Worm (Caenorhabditis elegans) whole organism, L4 larva: ENCODE results near the gene mak-1.

Source experiments
- ZK337.2 ChIP-seq: fragments of 200-800 bp; sonication (Bioruptor generic); IDR thresholded peaks from 2 replicates; pipeline ENCODE4 v1.3.6; 2022; ENCODE audit warnings: missing genetic modification reagents, missing genetic modification characterization, missing compliant biosample characterization
- aly-2 ChIP-seq: sonication (generic microtip); optimal IDR thresholded peaks from 2 replicates; lab custom pipeline; 2018; ENCODE audit warnings: missing biosample characterization, missing genetic modification characterization
- arid-1 ChIP-seq: fragments of 200-800 bp; sonication (Bioruptor generic); conservative IDR thresholded peaks from 2 replicates; pipeline ENCODE4 v1.3.6; 2022; ENCODE audit warnings: missing genetic modification reagents, missing genetic modification characterization, missing compliant biosample characterization
- ceh-32 ChIP-seq: sonication (generic microtip); optimal IDR thresholded peaks from 2 replicates; lab custom pipeline; 2016; ENCODE audit warnings: mild to moderate bottlenecking, missing genetic modification characterization, missing compliant biosample characterization; ENCODE audit not compliant: poor library complexity
- ceh-44 ChIP-seq: fragments of 200-800 bp; sonication (Bioruptor generic); IDR thresholded peaks from 2 replicates; pipeline ENCODE4 v1.3.6; 2022; ENCODE audit warnings: missing genetic modification reagents, missing genetic modification characterization, missing compliant biosample characterization
- daf-16 ChIP-seq, 3 experiments: sonication (generic microtip); optimal IDR thresholded peaks; 2 replicates each; lab custom pipeline; 2016 to 2017; ENCODE audit warnings: missing genetic modification characterization in 3 of 3, missing genetic modification reagents in 3 of 3, mild to moderate bottlenecking in 2 of 3, missing compliant biosample characterization in 2 of 3, missing biosample characterization in 1 of 3, moderate library complexity in 1 of 3
- dmd-6 ChIP-seq: fragments of 200-800 bp; sonication (Bioruptor generic); IDR thresholded peaks from 2 replicates; pipeline ENCODE4 v1.3.6; 2022; ENCODE audit warnings: missing genetic modification reagents, missing genetic modification characterization, missing compliant biosample characterization
- dmd-8 ChIP-seq: fragments of 200-800 bp; sonication (Bioruptor generic); IDR thresholded peaks from 2 replicates; pipeline ENCODE4 v1.3.6; 2022; ENCODE audit warnings: missing genetic modification characterization, missing compliant biosample characterization
- dve-1 ChIP-seq: sonication (generic microtip); optimal IDR thresholded peaks from 2 replicates; lab custom pipeline; 2017; ENCODE audit warnings: antibody characterized with exemption, mild to moderate bottlenecking, missing genetic modification characterization, missing compliant biosample characterization; ENCODE audit not compliant: insufficient read depth
- gei-8 ChIP-seq: fragments of 200-800 bp; sonication (Bioruptor generic); optimal IDR thresholded peaks from 2 replicates; lab custom pipeline; 2018; ENCODE audit warnings: mild to moderate bottlenecking, missing genetic modification characterization, missing compliant biosample characterization
- hif-1 ChIP-seq, 2 experiments: sonication (generic microtip); optimal IDR thresholded peaks; 2 replicates each; lab custom pipeline; 2016 to 2017; ENCODE audit warnings: missing compliant biosample characterization in 2 of 2, missing genetic modification characterization in 2 of 2, missing genetic modification reagents in 2 of 2, missing genotype in 2 of 2, mild to moderate bottlenecking in 1 of 2
- hlh-11 ChIP-seq: fragments of 200-800 bp; sonication (Bioruptor generic); optimal IDR thresholded peaks from 2 replicates; lab custom pipeline; 2018; ENCODE audit warnings: mild to moderate bottlenecking, missing genetic modification characterization, missing compliant biosample characterization
- hlh-30 ChIP-seq: sonication (generic microtip); optimal IDR thresholded peaks from 2 replicates; lab custom pipeline; 2017; ENCODE audit warnings: antibody characterized with exemption, mild to moderate bottlenecking, missing genetic modification characterization, missing compliant biosample characterization; ENCODE audit not compliant: insufficient read depth
- hmg-1.1 ChIP-seq: fragments of 200-800 bp; sonication (Bioruptor generic); IDR thresholded peaks from 2 replicates; pipeline ENCODE4 v1.3.6; 2022; ENCODE audit warnings: missing genetic modification reagents, missing genetic modification characterization, missing compliant biosample characterization
- lin-1 ChIP-seq: fragments of 200-800 bp; sonication (Bioruptor generic); IDR thresholded peaks from 2 replicates; pipeline ENCODE4 v1.3.6; 2022; ENCODE audit warnings: missing genetic modification reagents, missing genetic modification characterization, missing compliant biosample characterization
- lsy-2 ChIP-seq, 2 experiments: fragments of 150-350 bp in 1 of 2; sonication (generic microtip) in 1 of 2; optimal IDR thresholded peaks; 2 replicates each; lab custom pipeline; 2014 to 2017; ENCODE audit warnings: missing biosample characterization in 2 of 2, missing genetic modification characterization in 2 of 2
- madf-9 ChIP-seq: fragments of 200-800 bp; sonication (Bioruptor generic); conservative IDR thresholded peaks from 2 replicates; pipeline ENCODE4 v1.3.6; 2022; ENCODE audit warnings: missing genetic modification reagents, missing genetic modification characterization, missing compliant biosample characterization
- mep-1 ChIP-seq: fragments of 150-350 bp; sonication (generic microtip); optimal IDR thresholded peaks from 3 replicates; lab custom pipeline; 2014; ENCODE audit warnings: missing biosample characterization, missing genetic modification characterization
- mes-2 ChIP-seq: sonication (generic microtip); optimal IDR thresholded peaks from 2 replicates; lab custom pipeline; 2016; ENCODE audit warnings: missing genotype, mild to moderate bottlenecking, missing genetic modification characterization, missing compliant biosample characterization; ENCODE audit not compliant: poor library complexity, severe bottlenecking
- mxl-3 ChIP-seq: fragments of 200-800 bp; sonication (Bioruptor generic); optimal IDR thresholded peaks from 2 replicates; lab custom pipeline; 2018; ENCODE audit warnings: mild to moderate bottlenecking, missing genetic modification characterization, missing compliant biosample characterization
- nhr-10 ChIP-seq: fragments of 150-350 bp; optimal IDR thresholded peaks from 2 replicates; lab custom pipeline; 2014; ENCODE audit warnings: missing biosample characterization, missing genetic modification characterization
- nhr-237 ChIP-seq: sonication (generic microtip); optimal IDR thresholded peaks from 2 replicates; lab custom pipeline; 2017; ENCODE audit warnings: missing biosample characterization, missing genetic modification characterization
- nhr-25 ChIP-seq: sonication (generic microtip); optimal IDR thresholded peaks from 2 replicates; lab custom pipeline; 2017; ENCODE audit warnings: missing genetic modification characterization, mild to moderate bottlenecking, missing compliant biosample characterization, antibody characterized with exemption, moderate library complexity, borderline replicate concordance; ENCODE audit not compliant: insufficient read depth
- nhr-28 ChIP-seq: fragments of 150-350 bp; optimal IDR thresholded peaks from 2 replicates; lab custom pipeline; 2014; ENCODE audit warnings: missing biosample characterization, missing genetic modification characterization
- pqm-1 ChIP-seq: sonication (generic microtip); optimal IDR thresholded peaks from 2 replicates; lab custom pipeline; 2017; ENCODE audit warnings: missing biosample characterization, missing genetic modification characterization
- rbr-2 ChIP-seq: sonication (generic microtip); optimal IDR thresholded peaks from 2 replicates; lab custom pipeline; 2016; ENCODE audit warnings: missing genotype, missing genetic modification characterization, missing compliant biosample characterization
- set-16 ChIP-seq: fragments of 200-800 bp; sonication (Bioruptor generic); IDR thresholded peaks from 2 replicates; pipeline ENCODE4 v1.3.6; 2022; ENCODE audit warnings: missing genetic modification reagents, missing genetic modification characterization, missing compliant biosample characterization
- snpc-4 ChIP-seq: fragments of 150-350 bp; optimal IDR thresholded peaks from 2 replicates; lab custom pipeline; 2014; ENCODE audit warnings: missing biosample characterization, missing genetic modification characterization
- unc-62 ChIP-seq, 3 experiments: fragments of 150-350 bp in 1 of 3; sonication (generic microtip); optimal IDR thresholded peaks in 2 of 3; peaks in 1 of 3; 1 replicate in 1 of 3; 2 replicates in 2 of 3; lab custom pipeline; 2014 to 2017; ENCODE audit warnings: missing biosample characterization in 3 of 3, missing genetic modification characterization in 3 of 3, missing genetic modification reagents in 3 of 3, missing genotype in 1 of 3
- vab-7 ChIP-seq: fragments of 200-800 bp; sonication (Bioruptor generic); IDR thresholded peaks from 2 replicates; pipeline ENCODE4 v1.3.6; 2022; ENCODE audit warnings: missing genetic modification reagents, missing genetic modification characterization, missing compliant biosample characterization
- zip-11 ChIP-seq: fragments of 200-800 bp; sonication (Bioruptor generic); IDR thresholded peaks from 2 replicates; pipeline ENCODE4 v1.3.6; 2022; ENCODE audit warnings: missing genetic modification characterization, missing compliant biosample characterization

Gene mak-1

DNA sequence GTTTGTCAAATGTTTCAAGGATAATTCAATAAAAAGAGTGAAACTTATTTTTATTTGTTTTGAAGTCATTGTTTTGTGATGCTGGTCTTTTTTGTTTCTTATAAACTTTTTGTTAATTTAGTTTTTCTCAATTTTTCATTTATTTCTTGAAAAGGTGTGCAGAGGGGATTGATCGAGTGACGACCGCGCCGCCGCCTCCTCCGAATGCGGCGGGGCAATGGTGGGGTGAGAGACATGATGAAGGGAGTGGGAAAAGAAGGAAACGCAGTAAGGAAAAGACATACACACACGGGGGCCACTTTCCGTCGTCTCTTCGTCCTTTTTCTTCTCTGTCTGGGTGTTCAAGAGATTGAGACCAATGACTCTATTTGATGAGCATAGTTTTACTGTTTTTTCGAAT lies 25.5 kb downstream of the mak-1 start:
- TF ChIP-seq hif-1 (tag; optimal IDR thresholded peaks at IDR 0.05; lab: Kevin White, UChicago) (no peak), madf-9 (GFP tag; lab: Robert Waterston, UW) (0 out of 2 replicates have a peak, but pooled peaks have one; percentile 4), set-16 (GFP tag; lab: Robert Waterston, UW) (no peak), mes-2 (tag; lab: Kevin White, UChicago) (peak; percentile 54), dmd-6 (peak; percentile 27; the same call in 1 of the 2 replicates), hlh-30 (peak; percentile 30), rbr-2 (tag; lab: Kevin White, UChicago) (peak; percentile 1), nhr-25 (tag; lab: Kevin White, UChicago) (no peak), mep-1 (peak; percentile 48), pqm-1 (tag; lab: Kevin White, UChicago) (peak; percentile 3), hlh-11 (tag; lab: Kevin White, UChicago) (peak; percentile 20), dve-1 (tag; lab: Kevin White, UChicago) (peak; percentile 25), daf-16 (GFP tag; optimal IDR thresholded peaks at IDR 0.05; lab: Kevin White, UChicago) (no peak), daf-16 (tag; optimal IDR thresholded peaks at IDR 0.05; lab: Kevin White, UChicago) (peak; percentile 11), unc-62 (GFP tag; optimal IDR thresholded peaks at IDR 0.05 in 1 of 2; lab: Kevin White, UChicago) (peak in 1 of 2 experiments; percentile 57), unc-62 (tag; optimal IDR thresholded peaks at IDR 0.05; lab: Kevin White, UChicago) (no peak), nhr-28 (tag; lab: Kevin White, UChicago) (no peak), ceh-32 (tag; lab: Kevin White, UChicago) (no peak), dmd-8 (GFP tag; lab: Robert Waterston, UW) (no peak), ceh-44 (GFP tag; lab: Robert Waterston, UW) (no peak), hmg-1.1 (GFP tag; lab: Robert Waterston, UW) (peak; percentile 65), nhr-237 (tag; lab: Kevin White, UChicago) (no peak), ZK337.2 (no peak), lsy-2 (tag; optimal IDR thresholded peaks at IDR 0.05; lab: Kevin White, UChicago) (peak in 1 of 2 experiments; percentile 32)

DNA sequence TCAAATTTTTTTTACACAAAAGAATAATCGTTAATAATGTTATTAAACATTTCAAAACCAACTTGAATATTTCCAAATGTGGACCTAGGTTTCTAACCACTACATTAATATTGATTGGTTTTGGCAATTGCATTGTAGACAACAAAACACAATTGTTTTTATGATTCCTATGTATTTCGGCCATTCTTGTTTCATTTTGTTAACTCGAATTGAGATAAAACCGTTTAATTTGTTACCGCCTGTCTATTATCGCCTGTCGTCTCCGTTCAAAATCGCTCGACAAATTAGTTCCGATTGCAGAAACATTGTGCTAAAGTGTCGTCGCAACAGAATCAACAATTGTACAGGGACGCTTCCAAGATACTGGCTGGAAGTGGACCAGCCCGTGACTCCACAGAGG lies 26.8 kb downstream of the mak-1 start, which contains the start of gene let-19:
let-19 (plus strand) TSS at position 301 of the 400 bp plus-strand sequence.
- TF ChIP-seq vab-7 (GFP tag; lab: Robert Waterston, UW): no peak
- no peak for TF ChIP-seq dmd-6
- TF ChIP-seq gei-8: no peak
- no peak for TF ChIP-seq rbr-2 (tag; lab: Kevin White, UChicago)
- no peak for TF ChIP-seq lin-1 (GFP tag; lab: Robert Waterston, UW)
- no peak for TF ChIP-seq snpc-4 (tag; lab: Kevin White, UChicago)
- TF ChIP-seq nhr-25 (tag; lab: Kevin White, UChicago): no peak
- TF ChIP-seq zip-11 (GFP tag; lab: Robert Waterston, UW): no peak

DNA sequence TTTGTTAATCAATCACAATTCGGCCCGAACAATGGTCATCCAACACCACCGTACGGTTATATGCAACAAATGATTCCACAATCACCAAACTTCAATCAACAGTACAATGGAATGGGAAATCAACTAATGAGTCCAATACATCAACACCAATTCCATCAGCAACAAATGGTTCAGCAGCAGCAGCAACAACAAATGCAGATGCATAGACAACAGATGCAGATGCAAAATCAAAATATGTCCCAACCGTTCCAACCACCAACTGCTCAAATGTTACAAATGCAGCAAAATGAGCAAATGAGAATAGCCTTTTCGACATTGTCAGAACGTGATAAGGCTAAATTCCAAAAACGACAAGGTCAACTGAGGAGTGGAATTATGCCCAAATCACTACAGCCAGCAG lies 32.6 kb downstream of the mak-1 start:
- TF ChIP-seq nhr-10 (tag; lab: Kevin White, UChicago) (no peak), unc-62 (GFP tag; optimal IDR thresholded peaks at IDR 0.05 in 1 of 2; lab: Kevin White, UChicago) (peak in 1 of 2 experiments; percentile 93), unc-62 (tag; optimal IDR thresholded peaks at IDR 0.05; lab: Kevin White, UChicago) (no peak)

DNA sequence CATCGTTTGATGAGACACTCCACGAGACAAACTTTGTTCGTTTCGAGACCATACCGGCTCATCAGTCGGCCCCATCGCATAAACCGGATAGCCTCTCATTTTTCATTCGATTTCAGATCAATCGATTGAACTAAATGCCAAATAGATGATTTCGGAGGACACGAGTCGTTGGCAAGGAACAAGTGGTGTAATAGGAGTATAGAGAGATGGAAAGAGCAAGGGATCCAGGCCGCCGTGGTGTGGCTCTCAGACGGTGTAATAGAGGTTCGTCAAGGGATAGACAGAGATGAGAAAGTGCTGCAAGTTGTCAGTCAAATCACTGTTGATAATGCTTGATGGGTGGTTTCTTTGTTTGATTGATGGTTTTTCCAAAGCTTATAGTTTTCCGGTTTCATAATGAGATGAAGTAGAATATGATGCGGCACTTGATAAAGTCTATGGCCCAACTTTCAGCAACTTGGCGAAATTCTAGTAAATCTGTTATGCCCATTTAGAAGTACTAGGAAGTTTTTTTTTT lies 39.6 kb downstream of the mak-1 start, which contains the start of gene sgn-1:
sgn-1 (minus strand) TSS at position 220 of the 517 bp plus-strand sequence.
- TF ChIP-seq unc-62 (GFP tag; optimal IDR thresholded peaks at IDR 0.05 in 1 of 2; lab: Kevin White, UChicago) (peak in 1 of 2 experiments; percentile 40), unc-62 (tag; optimal IDR thresholded peaks at IDR 0.05; lab: Kevin White, UChicago) (no peak), aly-2 (tag; lab: Kevin White, UChicago) (no peak), arid-1 (GFP tag; lab: Robert Waterston, UW) (no peak), mxl-3 (GFP tag; lab: Kevin White, UChicago) (peak; percentile 6)
